Fruit fly (Drosophila melanogaster): ENCODE data around the gene Drak.
A peak's percentile ranks its signal among the peaks of the same experiment; 100 is the strongest.

The Drak gene

dm6 chrX:11449476-11450119 is 43.3 kb upstream of the Drak start (continued):
- TF ChIP-seq wek (GFP tag; optimal IDR thresholded peaks at IDR 0.05) (peak; percentile 74), wor (GFP tag; IDR thresholded peaks at IDR 0.05) (peak; percentile 72), CG4282 (GFP tag; optimal IDR thresholded peaks at IDR 0.05) (peak; percentile 73), gem (tag; optimal IDR thresholded peaks at IDR 0.05) (peak; percentile 86), CG16863 (GFP tag; optimal IDR thresholded peaks at IDR 0.05) (peak; percentile 82), gce (GFP tag; IDR thresholded peaks at IDR 0.05) (peak; percentile 76; the same call in 2 of the 3 replicates), Mad (GFP tag; optimal IDR thresholded peaks at IDR 0.05) (peak; percentile 80), Meics (GFP tag; optimal IDR thresholded peaks at IDR 0.05) (peak; percentile 85), da (GFP tag; optimal IDR thresholded peaks at IDR 0.05) (peak; percentile 29), mam (GFP tag; optimal IDR thresholded peaks at IDR 0.05) (peak; percentile 87), CG9215 (GFP tag; IDR thresholded peaks at IDR 0.05) (peak; percentile 82), tll (GFP tag; optimal IDR thresholded peaks at IDR 0.05) (peak; percentile 5 to 37), Hr51 (GFP tag; optimal IDR thresholded peaks at IDR 0.05) (peak; percentile 69 to 88), CG8290 (GFP tag; optimal IDR thresholded peaks at IDR 0.05) (peak; percentile 48), CG8290 (tag; optimal IDR thresholded peaks at IDR 0.05) (peak in 1 of 2 experiments; percentile 97), CG13894 (tag; optimal IDR thresholded peaks at IDR 0.05) (peak; percentile 71), CG17359 (tag; optimal IDR thresholded peaks at IDR 0.05) (peak; percentile 88), H2.0 (GFP tag; IDR thresholded peaks at IDR 0.05) (peak; percentile 85), wdn (GFP tag; IDR thresholded peaks at IDR 0.05) (peak; percentile 68), ATbp (GFP tag; optimal IDR thresholded peaks at IDR 0.05) (peak; percentile 78), CG30020 (tag; optimal IDR thresholded peaks at IDR 0.05) (peak; percentile 34), Tbp (GFP tag; optimal IDR thresholded peaks at IDR 0.05) (no peak), danr (GFP tag; IDR thresholded peaks at IDR 0.05) (peak; percentile 79), cwo (GFP tag; optimal IDR thresholded peaks at IDR 0.05) (peak; percentile 77), row (GFP tag; IDR thresholded peaks at IDR 0.05) (peak; percentile 89), CG7963 (GFP tag; IDR thresholded peaks at IDR 0.05; ENCODE audit: partially characterized antibody) (no peak), Side (GFP tag; optimal IDR thresholded peaks at IDR 0.05) (peak; percentile 85), CG10209 (GFP tag; optimal IDR thresholded peaks at IDR 0.05) (peak; percentile 82), Sry-δ (GFP tag; optimal IDR thresholded peaks at IDR 0.05) (peak; percentile 49), nau (GFP tag; optimal IDR thresholded peaks at IDR 0.05) (peak; percentile 78), chif (GFP tag; optimal IDR thresholded peaks at IDR 0.05) (peak; percentile 86 to 88), CG34422 (GFP tag; IDR thresholded peaks at IDR 0.05) (peak; percentile 91), Lhr (GFP tag; optimal IDR thresholded peaks at IDR 0.05) (peak; percentile 37), CG8359 (GFP tag; optimal IDR thresholded peaks at IDR 0.05; ENCODE audit: borderline replicate concordance) (peak; percentile 44), CG8944 (GFP tag; optimal IDR thresholded peaks at IDR 0.05) (peak; percentile 81), en (GFP tag; optimal IDR thresholded peaks at IDR 0.05) (peak; percentile 70), GATAe (GFP tag; conservative IDR thresholded peaks at IDR 0.05) (peak; percentile 43; the same call in 1 of the 2 replicates), CG14860 (GFP tag; IDR thresholded peaks at IDR 0.05; ENCODE audit: partially characterized antibody) (no peak), CG12744 (GFP tag; optimal IDR thresholded peaks at IDR 0.05) (peak; percentile 71), knrl (GFP tag; IDR thresholded peaks at IDR 0.05; ENCODE audit: partially characterized antibody) (no peak), NFAT (GFP tag; IDR thresholded peaks at IDR 0.05) (peak; percentile 72), Dek (tag; optimal IDR thresholded peaks at IDR 0.05) (peak; percentile 80), Taf1 (GFP tag; IDR thresholded peaks at IDR 0.05) (peak; percentile 65), fru (optimal IDR thresholded peaks at IDR 0.05) (no peak), ara (GFP tag; IDR thresholded peaks at IDR 0.05) (peak; percentile 81), zfh1 (GFP tag; IDR thresholded peaks at IDR 0.05) (peak; percentile 86), CG3726 (GFP tag; IDR thresholded peaks at IDR 0.05) (peak; percentile 62; the same call in 1 of the 3 replicates), CG31224 (GFP tag; IDR thresholded peaks at IDR 0.05) (peak; percentile 63), Fer1 (GFP tag; optimal IDR thresholded peaks at IDR 0.05) (peak; percentile 88), crc (GFP tag; optimal IDR thresholded peaks at IDR 0.05) (peak; percentile 60)

Data from whole organism, embryonic.